Fruit fly (Drosophila melanogaster) whole organism, embryonic: ENCODE results near the gene OtopLb.

ENCODE experiments used
- CG10147 ChIP-seq: fragments of 200-800 bp; sonication (Bioruptor generic); optimal IDR thresholded peaks from 2 replicates; lab custom pipeline; 2019; ENCODE audit warnings: missing biosample characterization, mild to moderate bottlenecking, missing genetic modification characterization, moderate library complexity
- CG10431 ChIP-seq: fragments of 200-800 bp; sonication (Bioruptor generic); optimal IDR thresholded peaks from 3 replicates; lab custom pipeline; 2018; ENCODE audit warnings: missing biosample characterization, mild to moderate bottlenecking, missing genetic modification characterization
- CG10462 ChIP-seq: fragments of 200-800 bp; sonication (Bioruptor generic); optimal IDR thresholded peaks from 2 replicates; lab custom pipeline; 2016; ENCODE audit warnings: missing biosample characterization, missing genetic modification characterization
- CG11093 ChIP-seq: fragments of 200-800 bp; sonication (Bioruptor generic); IDR thresholded peaks from 3 replicates; pipeline ENCODE4 v1.3.6; 2022; ENCODE audit warnings: missing biosample characterization, missing genetic modification characterization
- CG12942 ChIP-seq: fragments of 200-800 bp; sonication (Bioruptor generic); optimal IDR thresholded peaks from 3 replicates; lab custom pipeline; 2016; ENCODE audit warnings: missing biosample characterization, missing genetic modification characterization
- CG13624 ChIP-seq: fragments of 200-800 bp; sonication (Bioruptor generic); optimal IDR thresholded peaks from 2 replicates; lab custom pipeline; 2016; ENCODE audit warnings: missing biosample characterization, missing genetic modification characterization
- CG14860 ChIP-seq: fragments of 200-800 bp; sonication (Bioruptor generic); IDR thresholded peaks from 3 replicates; pipeline ENCODE4 v1.3.6; 2022; ENCODE audit warnings: missing biosample characterization, missing genetic modification characterization; ENCODE audit not compliant: partially characterized antibody
- CG15514 ChIP-seq: fragments of 200-800 bp; sonication (Bioruptor generic); optimal IDR thresholded peaks from 3 replicates; lab custom pipeline; 2017; ENCODE audit warnings: missing biosample characterization, missing genetic modification characterization, mild to moderate bottlenecking, moderate library complexity, missing genetic modification reagents
- CG16813 ChIP-seq: fragments of 200-800 bp; sonication (Bioruptor generic); IDR thresholded peaks from 3 replicates; pipeline ENCODE4 v1.3.6; 2022; ENCODE audit warnings: missing biosample characterization, missing genetic modification characterization; ENCODE audit not compliant: partially characterized antibody
- CG17328 ChIP-seq: fragments of 200-800 bp; sonication (Bioruptor generic); IDR thresholded peaks from 2 replicates; pipeline ENCODE4 v1.3.6; 2022; ENCODE audit warnings: missing biosample characterization, missing genetic modification characterization
- CG17802 ChIP-seq: fragments of 200-800 bp; sonication (Bioruptor generic); optimal IDR thresholded peaks from 2 replicates; lab custom pipeline; 2018; ENCODE audit warnings: missing biosample characterization, mild to moderate bottlenecking, missing genetic modification characterization, moderate library complexity
- CG31224 ChIP-seq: fragments of 200-800 bp; sonication (Bioruptor generic); IDR thresholded peaks from 2 replicates; pipeline ENCODE4 v1.3.6; 2022; ENCODE audit warnings: missing biosample characterization, missing genetic modification characterization
- CG31388 ChIP-seq: fragments of 200-800 bp; sonication (Bioruptor generic); optimal IDR thresholded peaks from 2 replicates; lab custom pipeline; 2016; ENCODE audit warnings: missing biosample characterization, missing genetic modification characterization
- CG3407 ChIP-seq: fragments of 200-800 bp; sonication (Bioruptor generic); optimal IDR thresholded peaks from 2 replicates; lab custom pipeline; 2018; ENCODE audit warnings: missing biosample characterization, mild to moderate bottlenecking, missing genetic modification characterization
- CG34224 ChIP-seq: fragments of 200-800 bp; sonication (Bioruptor generic); IDR thresholded peaks from 3 replicates; pipeline ENCODE4 v1.3.6; 2022; ENCODE audit warnings: missing biosample characterization, missing genetic modification characterization; ENCODE audit not compliant: partially characterized antibody
- CG6654 ChIP-seq: fragments of 200-800 bp; sonication (Bioruptor generic); optimal IDR thresholded peaks from 2 replicates; lab custom pipeline; 2017; ENCODE audit warnings: missing biosample characterization, mild to moderate bottlenecking, missing genetic modification characterization
- CG6689 ChIP-seq: fragments of 200-800 bp; sonication (Bioruptor generic); IDR thresholded peaks from 2 replicates; pipeline ENCODE4 v1.3.6; 2022; ENCODE audit warnings: missing biosample characterization, missing genetic modification characterization
- CG7271 ChIP-seq: fragments of 200-800 bp; sonication (Bioruptor generic); optimal IDR thresholded peaks from 2 replicates; lab custom pipeline; 2018; ENCODE audit warnings: missing biosample characterization, mild to moderate bottlenecking, missing genetic modification characterization, moderate library complexity
- CG7372 ChIP-seq: fragments of 200-800 bp; sonication (Bioruptor generic); IDR thresholded peaks from 2 replicates; pipeline ENCODE4 v1.3.6; 2022; ENCODE audit warnings: missing biosample characterization, missing genetic modification characterization
- CG9609 ChIP-seq: fragments of 200-800 bp; sonication (Bioruptor generic); optimal IDR thresholded peaks from 3 replicates; lab custom pipeline; 2016; ENCODE audit warnings: missing biosample characterization, missing genetic modification characterization
- CkIIα-i1 ChIP-seq: fragments of 200-800 bp; sonication (Bioruptor generic); IDR thresholded peaks from 2 replicates; pipeline ENCODE4 v1.3.6; 2022; ENCODE audit warnings: missing biosample characterization, missing genetic modification characterization
- Dad ChIP-seq: fragments of 200-800 bp; sonication (Bioruptor generic); optimal IDR thresholded peaks from 3 replicates; lab custom pipeline; 2016; ENCODE audit warnings: missing biosample characterization, missing genetic modification characterization
- Dfd ChIP-seq, 2 experiments: fragments of >200 bp; optimal IDR thresholded peaks; 2 replicates each; lab custom pipeline; 2017; ENCODE audit warnings: missing biosample characterization in 2 of 2, missing genetic modification characterization in 2 of 2
- E2f1 ChIP-seq: fragments of 200-800 bp; sonication (Bioruptor generic); IDR thresholded peaks from 2 replicates; pipeline ENCODE4 v1.3.6; 2022; ENCODE audit warnings: missing biosample characterization, missing genetic modification characterization
- Fer2 ChIP-seq: fragments of 200-800 bp; sonication (Bioruptor generic); optimal IDR thresholded peaks from 2 replicates; lab custom pipeline; 2018; ENCODE audit warnings: missing biosample characterization, mild to moderate bottlenecking, missing genetic modification characterization, moderate library complexity
- HLHmδ ChIP-seq: fragments of 200-800 bp; sonication (Bioruptor generic); optimal IDR thresholded peaks from 2 replicates; lab custom pipeline; 2018; ENCODE audit warnings: missing biosample characterization, mild to moderate bottlenecking, missing genetic modification characterization, moderate library complexity
- Hmx ChIP-seq: fragments of 200-800 bp; sonication (Bioruptor generic); optimal IDR thresholded peaks from 2 replicates; lab custom pipeline; 2016; ENCODE audit warnings: missing biosample characterization, missing genetic modification characterization
- Hsf ChIP-seq: fragments of 200-800 bp; sonication (Bioruptor generic); optimal IDR thresholded peaks from 3 replicates; lab custom pipeline; 2016; ENCODE audit warnings: missing biosample characterization, missing genetic modification characterization
- MESR4 ChIP-seq: fragments of 200-800 bp; sonication (Bioruptor generic); optimal IDR thresholded peaks from 2 replicates; lab custom pipeline; 2018; ENCODE audit warnings: missing biosample characterization, mild to moderate bottlenecking, missing genetic modification characterization, moderate library complexity
- Max ChIP-seq: fragments of 200-800 bp; sonication (Bioruptor generic); optimal IDR thresholded peaks from 2 replicates; lab custom pipeline; 2016; ENCODE audit warnings: missing biosample characterization, mild to moderate bottlenecking, missing genetic modification characterization
- NFAT ChIP-seq: fragments of 200-800 bp; sonication (Bioruptor generic); IDR thresholded peaks from 2 replicates; pipeline ENCODE4 v1.3.6; 2022; ENCODE audit warnings: missing biosample characterization, missing genetic modification characterization
- Oaz ChIP-seq: fragments of 200-800 bp; sonication (Bioruptor generic); IDR thresholded peaks from 2 replicates; pipeline ENCODE4 v1.3.6; 2022; ENCODE audit warnings: missing biosample characterization, missing genetic modification characterization
- Pdp1 ChIP-seq, 2 experiments: fragments of 200-800 bp; sonication (Bioruptor generic); optimal IDR thresholded peaks; 3 replicates each; lab custom pipeline; 2016; ENCODE audit warnings: missing biosample characterization in 2 of 2, missing genetic modification characterization in 2 of 2, mild to moderate bottlenecking in 1 of 2, moderate library complexity in 1 of 2
- br ChIP-seq: fragments of >200 bp; optimal IDR thresholded peaks from 2 replicates; lab custom pipeline; 2017
- disco-r ChIP-seq: fragments of 200-800 bp; sonication (Bioruptor generic); optimal IDR thresholded peaks from 2 replicates; lab custom pipeline; 2016; ENCODE audit warnings: missing biosample characterization, missing genetic modification characterization
- fd102C ChIP-seq: fragments of 200-800 bp; sonication (Bioruptor generic); optimal IDR thresholded peaks from 2 replicates; lab custom pipeline; 2018; ENCODE audit warnings: missing biosample characterization, mild to moderate bottlenecking, missing genetic modification characterization, moderate library complexity
- hth ChIP-seq: fragments of >200 bp; optimal IDR thresholded peaks from 2 replicates; lab custom pipeline; 2017; ENCODE audit warnings: inconsistent platforms
- insv ChIP-seq, 2 experiments: fragments of 200-800 bp; sonication (Bioruptor generic); optimal IDR thresholded peaks; 3 replicates each; lab custom pipeline; 2016 to 2018; ENCODE audit warnings: missing biosample characterization in 2 of 2, missing genetic modification characterization in 2 of 2
- maf-S ChIP-seq: fragments of 200-800 bp; sonication (Bioruptor generic); optimal IDR thresholded peaks from 2 replicates; lab custom pipeline; 2016; ENCODE audit warnings: missing biosample characterization, missing genetic modification characterization
- mld ChIP-seq: fragments of 200-800 bp; sonication (Bioruptor generic); IDR thresholded peaks from 3 replicates; pipeline ENCODE4 v1.3.6; 2022; ENCODE audit warnings: missing biosample characterization, missing genetic modification characterization; ENCODE audit not compliant: partially characterized antibody
- nau ChIP-seq: fragments of 200-800 bp; sonication (Bioruptor generic); optimal IDR thresholded peaks from 3 replicates; lab custom pipeline; 2017; ENCODE audit warnings: missing biosample characterization, mild to moderate bottlenecking, missing genetic modification characterization, missing genetic modification reagents
- onecut ChIP-seq: fragments of 200-800 bp; sonication (Bioruptor generic); IDR thresholded peaks from 2 replicates; pipeline ENCODE4 v1.3.6; 2022; ENCODE audit warnings: missing biosample characterization, missing genetic modification characterization
- pnt ChIP-seq: fragments of 200-800 bp; sonication (Bioruptor generic); optimal IDR thresholded peaks from 3 replicates; lab custom pipeline; 2016; ENCODE audit warnings: missing biosample characterization, missing genetic modification characterization
- schlank ChIP-seq: fragments of 200-800 bp; sonication (Bioruptor generic); optimal IDR thresholded peaks from 2 replicates; lab custom pipeline; 2018; ENCODE audit warnings: missing biosample characterization, mild to moderate bottlenecking, missing genetic modification characterization
- sim ChIP-seq: fragments of 200-800 bp; sonication (Bioruptor generic); IDR thresholded peaks from 2 replicates; pipeline ENCODE4 v1.3.6; 2022; ENCODE audit warnings: missing biosample characterization, missing genetic modification characterization
- toy ChIP-seq: fragments of 200-800 bp; sonication (Bioruptor generic); IDR thresholded peaks from 2 replicates; pipeline ENCODE4 v1.3.6; 2022; ENCODE audit warnings: missing biosample characterization, missing genetic modification characterization
- vfl ChIP-seq: fragments of 200-800 bp; sonication (Bioruptor generic); optimal IDR thresholded peaks from 2 replicates; lab custom pipeline; 2016; ENCODE audit warnings: missing biosample characterization, missing genetic modification characterization
- vvl ChIP-seq: fragments of 200-800 bp; sonication (Bioruptor generic); IDR thresholded peaks from 2 replicates; pipeline ENCODE4 v1.3.6; 2022; ENCODE audit warnings: missing biosample characterization, missing genetic modification characterization
- zen2 ChIP-seq: fragments of 200-800 bp; sonication (Bioruptor generic); IDR thresholded peaks from 3 replicates; pipeline ENCODE4 v1.3.6; 2022; ENCODE audit warnings: missing biosample characterization, missing genetic modification characterization; ENCODE audit not compliant: partially characterized antibody
- zf30C ChIP-seq: fragments of 200-800 bp; sonication (Bioruptor generic); optimal IDR thresholded peaks from 3 replicates; lab custom pipeline; 2018; ENCODE audit warnings: missing biosample characterization, mild to moderate bottlenecking, missing genetic modification characterization

The OtopLb gene

DNA sequence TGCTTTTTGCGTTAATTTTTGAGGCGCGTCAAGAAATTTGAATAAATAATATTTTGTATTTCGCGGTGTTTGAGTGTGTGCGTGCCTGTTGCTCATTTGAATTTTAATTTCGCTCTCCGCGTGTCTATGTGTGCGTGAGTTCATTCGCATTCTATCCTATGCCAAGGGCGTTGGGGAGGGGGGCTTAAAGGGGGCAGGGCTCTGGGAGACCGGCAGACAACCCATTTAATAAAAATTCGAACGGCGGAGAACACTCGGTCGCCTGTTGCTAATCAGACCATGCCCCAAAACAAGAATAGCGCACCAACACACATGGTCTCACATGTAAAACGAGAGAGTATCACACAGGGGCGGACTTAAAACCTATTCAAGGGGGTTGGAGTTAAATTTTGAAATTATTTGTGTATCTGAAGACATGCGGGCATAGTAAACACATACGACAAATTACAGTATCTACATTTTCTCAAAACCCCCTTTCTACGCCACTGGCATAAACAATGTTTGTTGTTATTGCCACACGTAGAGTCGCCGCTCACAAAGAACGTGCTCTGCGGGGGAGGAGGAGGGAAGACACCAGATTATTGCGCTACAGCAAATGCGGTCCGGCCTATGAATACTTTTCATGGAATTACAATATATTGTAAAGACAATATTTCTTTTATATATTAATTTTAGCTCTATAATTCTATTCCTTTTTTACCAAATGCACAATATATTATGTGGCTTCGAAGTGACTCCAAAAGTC is 21.6 kb upstream of the OtopLb start (continued):
- peak; percentile 98 for TF ChIP-seq CG31224 (GFP tag; lab: Robert Waterston, UW)
- no peak for TF ChIP-seq hth
- peak; percentile 95 for TF ChIP-seq MESR4 (GFP tag; lab: Kevin White, UChicago)
- TF ChIP-seq CG7271 (tag; lab: Kevin White, UChicago), result peak; percentile 97
- TF ChIP-seq mld (GFP tag; lab: Robert Waterston, UW), result no peak
- TF ChIP-seq sim (GFP tag; lab: Robert Waterston, UW), result peak; percentile 96
- peak; percentile 99 for TF ChIP-seq CG3407 (GFP tag; lab: Kevin White, UChicago)
- TF ChIP-seq schlank (tag; lab: Kevin White, UChicago), result peak; percentile 100
- TF ChIP-seq CG9609 (GFP tag; lab: Kevin White, UChicago), result peak; percentile 100
- TF ChIP-seq fd102C, result peak; percentile 98
- TF ChIP-seq CkIIα-i1 (GFP tag; lab: Robert Waterston, UW), result peak; percentile 93
- peak; percentile 99 for TF ChIP-seq CG12942 (GFP tag; lab: Kevin White, UChicago)
- TF ChIP-seq Dfd (GFP tag; optimal IDR thresholded peaks at IDR 0.05; lab: Kevin White, UChicago), result peak in 1 of 2 experiments; percentile 75
- peak; percentile 77 for TF ChIP-seq HLHmδ
- TF ChIP-seq CG6689 (GFP tag; lab: Robert Waterston, UW), result peak; percentile 99
- peak; percentile 98 for TF ChIP-seq Hmx (GFP tag; lab: Kevin White, UChicago)
- peak; percentile 99 for TF ChIP-seq CG7372 (GFP tag; lab: Robert Waterston, UW)
- no peak for TF ChIP-seq zen2 (GFP tag; lab: Robert Waterston, UW)
- peak; percentile 82 to 90 for TF ChIP-seq insv (GFP tag; optimal IDR thresholded peaks at IDR 0.05; lab: Kevin White, UChicago)
- TF ChIP-seq CG17802 (tag; lab: Kevin White, UChicago), result peak; percentile 93
- peak; percentile 100 for TF ChIP-seq CG13624 (GFP tag; lab: Kevin White, UChicago)
- TF ChIP-seq disco-r (GFP tag; lab: Kevin White, UChicago), result peak; percentile 99
- peak; percentile 99 to 100 for TF ChIP-seq Pdp1 (GFP tag; optimal IDR thresholded peaks at IDR 0.05; lab: Kevin White, UChicago)
- TF ChIP-seq E2f1 (GFP tag; lab: Robert Waterston, UW), result peak; percentile 99
- TF ChIP-seq CG11093 (GFP tag; lab: Robert Waterston, UW), result peak; percentile 99
- TF ChIP-seq nau (GFP tag; lab: Kevin White, UChicago), result peak; percentile 99
- TF ChIP-seq maf-S (GFP tag; lab: Kevin White, UChicago), result peak; percentile 100
- peak; percentile 99 for TF ChIP-seq onecut (GFP tag; lab: Robert Waterston, UW)
- peak; percentile 99 for TF ChIP-seq CG10462 (GFP tag; lab: Kevin White, UChicago)
- TF ChIP-seq Max (GFP tag; lab: Kevin White, UChicago), result peak; percentile 99
- TF ChIP-seq CG16813 (GFP tag; lab: Robert Waterston, UW), result no peak
- peak; percentile 38; the same call in 1 of the 3 replicates for TF ChIP-seq CG34224 (GFP tag; lab: Robert Waterston, UW)
- peak; percentile 99 for TF ChIP-seq toy (GFP tag; lab: Robert Waterston, UW)
- peak; percentile 100 for TF ChIP-seq NFAT (GFP tag; lab: Robert Waterston, UW)
- peak; percentile 96 for TF ChIP-seq CG15514 (GFP tag; lab: Kevin White, UChicago)
- TF ChIP-seq pnt (GFP tag; lab: Kevin White, UChicago), result peak; percentile 100
- peak; percentile 98 for TF ChIP-seq CG10147
- peak; percentile 96 for TF ChIP-seq CG6654 (GFP tag; lab: Kevin White, UChicago)
- TF ChIP-seq Hsf (GFP tag; lab: Kevin White, UChicago), result peak; percentile 100
- TF ChIP-seq vvl (GFP tag; lab: Robert Waterston, UW), result peak; percentile 100
- TF ChIP-seq CG10431 (GFP tag; lab: Kevin White, UChicago), result peak; percentile 99
- peak; percentile 75 for TF ChIP-seq zf30C
- TF ChIP-seq CG31388 (GFP tag; lab: Kevin White, UChicago), result peak; percentile 99
- no peak for TF ChIP-seq br (lab: Kevin White, UChicago)
- TF ChIP-seq CG14860, result no peak
- TF ChIP-seq vfl (GFP tag; lab: Kevin White, UChicago), result peak; percentile 99
- peak; percentile 100 for TF ChIP-seq Dad (GFP tag; lab: Kevin White, UChicago)
- peak; percentile 99 for TF ChIP-seq Fer2
- peak; percentile 99 for TF ChIP-seq Oaz
- TF ChIP-seq CG17328, result peak; percentile 99
